Fruit fly (Drosophila melanogaster) whole organism, adult: ENCODE results near the gene CG12362.
A peak's percentile ranks its signal among the peaks of the same experiment; 100 is the strongest.

Source experiments
- CG11617 ChIP-seq: fragments of 200-800 bp; sonication (Bioruptor generic); optimal IDR thresholded peaks from 2 replicates; lab custom pipeline; 2017; ENCODE audit warnings: mild to moderate bottlenecking, missing biosample characterization, missing genetic modification reagents, missing genetic modification characterization
- CG12768 ChIP-seq: fragments of 200-800 bp; sonication (Bioruptor generic); optimal IDR thresholded peaks from 2 replicates; lab custom pipeline; 2017; ENCODE audit warnings: missing biosample characterization, missing genetic modification characterization, mild to moderate bottlenecking, moderate library complexity, missing genetic modification reagents
- CG14711 ChIP-seq: fragments of 200-800 bp; sonication (Bioruptor generic); optimal IDR thresholded peaks from 2 replicates; lab custom pipeline; 2018; ENCODE audit warnings: missing biosample characterization, mild to moderate bottlenecking, missing genetic modification characterization, moderate library complexity
- CG1620 ChIP-seq: fragments of 200-800 bp; sonication (Bioruptor generic); optimal IDR thresholded peaks from 2 replicates; lab custom pipeline; 2016; ENCODE audit warnings: missing biosample characterization, missing genetic modification characterization
- CG33017 ChIP-seq: fragments of 200-800 bp; sonication (Bioruptor generic); optimal IDR thresholded peaks from 2 replicates; lab custom pipeline; 2018; ENCODE audit warnings: missing biosample characterization, mild to moderate bottlenecking, missing genetic modification characterization, moderate library complexity
- CG5204 ChIP-seq: fragments of 200-800 bp; sonication (Bioruptor generic); optimal IDR thresholded peaks from 2 replicates; lab custom pipeline; 2016; ENCODE audit warnings: missing biosample characterization, missing genetic modification characterization
- CG7045 ChIP-seq: fragments of 200-800 bp; sonication (Bioruptor generic); optimal IDR thresholded peaks from 2 replicates; lab custom pipeline; 2017; ENCODE audit warnings: missing biosample characterization, mild to moderate bottlenecking, missing genetic modification characterization
- CG7101 ChIP-seq: fragments of 200-800 bp; sonication (Bioruptor generic); optimal IDR thresholded peaks from 2 replicates; lab custom pipeline; 2018; ENCODE audit warnings: missing biosample characterization, mild to moderate bottlenecking, missing genetic modification characterization, moderate library complexity
- Clk ChIP-seq: fragments of 200-800 bp; sonication (Bioruptor generic); optimal IDR thresholded peaks from 2 replicates; lab custom pipeline; 2017; ENCODE audit warnings: missing biosample characterization, missing genetic modification characterization
- Crg-1 ChIP-seq: fragments of 200-800 bp; sonication (Bioruptor generic); optimal IDR thresholded peaks from 2 replicates; lab custom pipeline; 2016; ENCODE audit warnings: missing biosample characterization, missing genetic modification characterization
- Hr96 ChIP-seq: fragments of 200-800 bp; sonication (Bioruptor generic); optimal IDR thresholded peaks from 2 replicates; lab custom pipeline; 2016; ENCODE audit warnings: missing biosample characterization, missing genetic modification characterization
- Mnt ChIP-seq: fragments of 200-800 bp; sonication (Bioruptor generic); optimal IDR thresholded peaks from 2 replicates; lab custom pipeline; 2016; ENCODE audit warnings: missing biosample characterization, mild to moderate bottlenecking, missing genetic modification characterization
- bab1 ChIP-seq: fragments of 200-800 bp; sonication (Bioruptor generic); optimal IDR thresholded peaks from 3 replicates; lab custom pipeline; 2019; ENCODE audit warnings: missing biosample characterization, mild to moderate bottlenecking, missing genetic modification characterization, moderate library complexity
- cic ChIP-seq: fragments of 200-800 bp; sonication (Bioruptor generic); optimal IDR thresholded peaks from 2 replicates; lab custom pipeline; 2017; ENCODE audit warnings: missing biosample characterization, mild to moderate bottlenecking, missing genetic modification characterization, moderate library complexity
- cnc ChIP-seq, 2 experiments: fragments of >200 bp; optimal IDR thresholded peaks; 2 replicates each; lab custom pipeline; 2017
- kay ChIP-seq: fragments of 200-800 bp; sonication (Bioruptor generic); peaks from one replicate; lab custom pipeline; 2016; ENCODE audit warnings: missing biosample characterization, missing genetic modification characterization, borderline replicate concordance
- ovo ChIP-seq: fragments of 200-800 bp; sonication (Bioruptor generic); optimal IDR thresholded peaks from 2 replicates; lab custom pipeline; 2016; ENCODE audit warnings: missing biosample characterization, missing genetic modification characterization
- pad ChIP-seq: fragments of 200-800 bp; sonication (Bioruptor generic); optimal IDR thresholded peaks from 3 replicates; lab custom pipeline; 2017; ENCODE audit warnings: missing biosample characterization, missing genetic modification characterization, mild to moderate bottlenecking, moderate library complexity, missing genetic modification reagents
- tj ChIP-seq: fragments of 200-800 bp; sonication (Bioruptor generic); optimal IDR thresholded peaks from 3 replicates; lab custom pipeline; 2017; ENCODE audit warnings: missing biosample characterization, mild to moderate bottlenecking, missing genetic modification characterization, moderate library complexity
- toe ChIP-seq: fragments of 200-800 bp; sonication (Bioruptor generic); optimal IDR thresholded peaks from 2 replicates; lab custom pipeline; 2016; ENCODE audit warnings: missing biosample characterization, missing genetic modification characterization

CG12362 gene

DNA sequence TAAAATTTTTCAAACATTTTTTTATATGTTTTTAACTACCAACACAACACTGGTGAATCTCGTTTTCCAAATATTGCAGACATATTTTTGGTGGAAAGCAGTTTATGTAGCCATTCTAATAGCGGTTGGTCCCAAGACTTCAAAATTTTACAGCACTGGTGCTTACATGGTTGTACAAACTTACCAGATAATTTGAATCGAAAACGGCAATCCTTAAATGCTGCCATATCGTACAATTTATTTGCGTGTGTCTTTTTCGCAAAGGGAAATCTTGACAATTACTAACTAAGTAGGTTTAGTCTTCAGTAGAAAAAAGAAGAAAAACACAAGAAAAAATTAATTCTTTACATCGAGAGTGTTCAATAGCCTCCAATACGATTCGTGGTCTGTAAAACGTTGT lies at the start of gene CG12362:
CG12362 (plus strand) TSS at position 301 of the 400 bp plus-strand sequence.
- TF ChIP-seq Mnt (GFP tag; lab: Kevin White, UChicago) (no peak), CG12768 (GFP tag; lab: Kevin White, UChicago) (no peak), CG33017 (tag; lab: Kevin White, UChicago) (no peak), bab1 (GFP tag; lab: Kevin White, UChicago) (no peak), ovo (GFP tag; lab: Kevin White, UChicago) (no peak), Clk (GFP tag; lab: Kevin White, UChicago) (no peak), CG1620 (no peak), CG11617 (GFP tag; lab: Kevin White, UChicago) (no peak), cic (GFP tag; lab: Kevin White, UChicago) (no peak)

DNA sequence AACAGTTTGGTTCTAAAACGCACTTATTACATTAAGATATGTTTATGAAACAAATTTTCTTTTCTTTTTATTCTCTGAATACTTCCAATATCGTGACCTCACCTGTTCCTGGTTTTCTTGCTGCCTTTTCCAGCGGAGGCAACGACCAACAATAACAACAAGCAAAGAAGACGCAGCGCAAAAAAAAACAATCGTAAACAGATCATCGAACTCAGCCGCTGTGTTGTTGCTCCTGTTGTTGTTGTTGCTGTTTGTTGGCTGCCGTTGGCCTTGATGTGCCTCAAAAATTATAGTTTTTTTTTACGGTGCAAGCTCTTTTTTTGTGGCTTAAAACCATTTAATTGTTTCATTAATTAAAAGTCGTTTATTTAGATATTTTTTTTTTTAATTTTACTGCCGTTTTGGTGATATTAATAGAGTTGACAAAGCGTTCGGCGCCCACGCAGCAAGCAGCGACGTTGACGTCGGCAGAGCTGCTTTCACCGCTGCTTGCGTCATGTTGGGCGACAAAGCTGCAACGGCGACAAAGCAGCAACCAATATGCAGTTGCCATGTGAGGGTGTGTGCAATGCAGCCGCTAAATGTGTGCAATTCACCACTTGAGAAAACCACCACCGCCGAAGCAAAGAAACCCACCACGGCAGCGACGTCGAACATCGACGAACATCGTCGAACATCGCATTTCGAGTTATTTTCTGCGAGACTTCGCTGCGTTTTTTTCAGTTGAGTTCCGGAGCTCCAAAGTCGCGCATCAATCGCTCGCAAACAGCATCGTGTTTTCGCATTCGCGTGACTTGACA lies 49.1 kb upstream of the CG12362 start:
- TF ChIP-seq toe (GFP tag; lab: Kevin White, UChicago) (peak; percentile 70), cic (GFP tag; lab: Kevin White, UChicago) (peak; percentile 85), CG7101 (tag; lab: Kevin White, UChicago) (peak; percentile 58), CG7045 (GFP tag; lab: Kevin White, UChicago) (peak; percentile 77), CG14711 (tag; lab: Kevin White, UChicago) (peak; percentile 62), Hr96 (GFP tag; lab: Kevin White, UChicago) (peak; percentile 32), CG33017 (tag; lab: Kevin White, UChicago) (peak; percentile 75), tj (GFP tag; lab: Kevin White, UChicago) (peak; percentile 68), CG11617 (GFP tag; lab: Kevin White, UChicago) (peak; percentile 43), cnc (optimal IDR thresholded peaks at IDR 0.05; lab: Kevin White, UChicago) (peak; percentile 75 to 78), CG5204 (peak; percentile 30), CG12768 (GFP tag; lab: Kevin White, UChicago) (peak; percentile 73), ovo (GFP tag; lab: Kevin White, UChicago) (peak; percentile 86), CG1620 (peak; percentile 21), pad (GFP tag; lab: Kevin White, UChicago) (peak; percentile 55), Clk (GFP tag; lab: Kevin White, UChicago) (peak; percentile 90), Crg-1 (GFP tag; lab: Kevin White, UChicago) (no peak), bab1 (GFP tag; lab: Kevin White, UChicago) (peak; percentile 99), Mnt (GFP tag; lab: Kevin White, UChicago) (peak; percentile 62), kay (GFP tag; lab: Kevin White, UChicago) (peak; percentile 94)

DNA sequence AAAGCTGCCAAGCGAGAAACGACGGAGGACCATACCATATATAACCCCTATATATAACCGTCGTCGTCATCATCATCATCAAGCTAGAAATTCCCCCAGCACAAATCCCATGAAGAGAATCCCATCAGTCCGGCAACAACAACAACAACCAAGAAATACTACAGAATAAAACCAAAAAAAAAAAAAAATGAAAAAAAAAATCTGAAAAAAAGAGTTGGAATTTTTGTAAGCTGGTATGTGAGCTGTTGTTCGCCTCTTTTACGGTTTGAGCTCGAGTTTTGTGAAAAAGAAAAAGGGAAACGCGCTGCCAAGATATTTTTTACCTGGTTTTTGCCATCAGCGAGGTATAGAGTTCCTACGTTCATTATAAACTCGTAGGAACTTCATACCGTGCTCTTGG lies 47.7 kb upstream of the CG12362 start:
- TF ChIP-seq Hr96 (GFP tag; lab: Kevin White, UChicago) (no peak), CG7045 (GFP tag; lab: Kevin White, UChicago) (no peak), CG5204 (no peak), Mnt (GFP tag; lab: Kevin White, UChicago) (no peak), tj (GFP tag; lab: Kevin White, UChicago) (no peak), cnc (optimal IDR thresholded peaks at IDR 0.05; lab: Kevin White, UChicago) (no peak), kay (GFP tag; lab: Kevin White, UChicago) (no peak), Crg-1 (GFP tag; lab: Kevin White, UChicago) (no peak), CG1620 (no peak), Clk (GFP tag; lab: Kevin White, UChicago) (no peak), ovo (GFP tag; lab: Kevin White, UChicago) (no peak), toe (GFP tag; lab: Kevin White, UChicago) (no peak), bab1 (GFP tag; lab: Kevin White, UChicago) (no peak)

DNA sequence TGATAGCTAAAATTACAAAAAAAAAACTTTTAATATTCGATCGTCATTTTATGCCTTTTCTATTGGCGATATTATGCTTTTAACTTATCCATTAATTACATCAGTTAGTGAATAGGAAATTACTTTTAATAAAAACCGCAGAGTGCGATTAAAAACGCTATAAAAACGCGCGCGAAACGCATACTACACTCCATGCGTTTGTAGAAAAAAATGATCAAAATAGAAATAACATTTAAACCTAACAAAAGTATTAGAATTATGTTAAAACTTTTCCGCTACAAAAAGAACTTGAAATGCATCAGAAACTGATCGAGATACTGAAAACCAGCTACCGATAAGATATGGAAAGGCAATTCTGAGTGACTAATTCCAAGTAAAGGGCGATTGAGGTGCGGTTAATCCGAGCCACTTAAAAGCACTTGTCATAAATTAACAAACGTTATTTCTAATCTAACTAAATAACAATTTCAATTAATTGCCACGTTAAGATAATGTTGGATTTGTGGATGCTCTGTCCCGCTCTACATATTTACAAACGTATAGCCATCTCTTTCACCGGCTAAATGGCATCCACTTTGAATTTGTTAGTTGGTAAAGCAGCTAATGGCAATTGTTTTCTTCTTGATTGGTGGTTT lies 46.9 kb upstream of the CG12362 start:
- no peak for TF ChIP-seq CG7045 (GFP tag; lab: Kevin White, UChicago)
- TF ChIP-seq Clk (GFP tag; lab: Kevin White, UChicago) = no peak
- peak; percentile 14 for TF ChIP-seq kay (GFP tag; lab: Kevin White, UChicago)
- no peak for TF ChIP-seq ovo (GFP tag; lab: Kevin White, UChicago)

DNA sequence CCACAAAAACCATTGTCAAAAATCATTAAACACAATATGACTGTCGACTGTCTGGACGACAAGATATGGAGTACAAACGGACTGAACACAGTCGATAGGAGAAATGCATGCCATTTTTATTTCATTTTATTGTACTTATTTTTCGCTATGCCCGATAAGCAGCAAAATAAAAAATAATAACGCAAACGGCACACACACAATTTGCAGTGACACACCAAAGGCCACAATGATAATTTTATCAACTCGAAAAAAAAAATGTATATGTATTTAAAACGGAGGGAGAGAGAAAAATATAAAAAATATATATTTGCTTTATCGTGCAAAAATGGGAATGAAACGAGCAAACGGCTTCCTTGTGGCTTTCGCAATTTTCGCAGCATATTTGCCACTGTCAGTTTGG lies 46.2 kb upstream of the CG12362 start:
- no peak for TF ChIP-seq CG14711 (tag; lab: Kevin White, UChicago)
- TF ChIP-seq cic (GFP tag; lab: Kevin White, UChicago) = no peak
- TF ChIP-seq CG11617 (GFP tag; lab: Kevin White, UChicago) = no peak
- no peak for TF ChIP-seq Clk (GFP tag; lab: Kevin White, UChicago)
- TF ChIP-seq kay (GFP tag; lab: Kevin White, UChicago) = peak; percentile 85
- TF ChIP-seq pad (GFP tag; lab: Kevin White, UChicago) = no peak
- TF ChIP-seq Mnt (GFP tag; lab: Kevin White, UChicago) = no peak
- TF ChIP-seq Hr96 (GFP tag; lab: Kevin White, UChicago) = no peak

DNA sequence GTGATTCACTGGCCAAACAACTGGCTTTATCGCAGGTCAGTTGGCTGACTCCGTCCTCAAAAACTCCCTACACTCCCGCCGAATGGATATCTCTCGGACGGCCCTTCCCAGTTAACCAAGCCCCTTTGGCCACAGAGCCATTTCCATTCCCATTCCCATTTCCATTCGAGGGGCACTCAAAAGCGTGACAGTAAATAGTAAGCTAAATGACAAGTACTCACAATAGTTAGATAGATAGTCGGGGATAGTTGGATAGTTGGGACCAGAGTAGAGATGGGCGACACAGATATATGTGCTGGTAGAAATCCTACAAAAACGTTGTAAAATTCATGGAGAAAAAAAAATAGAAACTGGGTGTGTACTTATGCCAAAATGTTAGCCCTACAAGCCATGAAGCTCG lies 44.9 kb upstream of the CG12362 start:
- TF ChIP-seq CG5204 (no peak), kay (GFP tag; lab: Kevin White, UChicago) (no peak), Mnt (GFP tag; lab: Kevin White, UChicago) (no peak)
